Worm (Caenorhabditis elegans) whole organism, L4 larva: ENCODE measurements around the gene ptr-25.
A peak's percentile ranks its signal among the peaks of the same experiment; 100 is the strongest.

Source experiments
- F10B5.3 ChIP-seq: sonication (generic microtip); optimal IDR thresholded peaks from 2 replicates; lab custom pipeline; 2016; ENCODE audit warnings: mild to moderate bottlenecking, missing genetic modification characterization, missing compliant biosample characterization
- F37D6.2 ChIP-seq: sonication (generic microtip); optimal IDR thresholded peaks from 2 replicates; lab custom pipeline; 2016; ENCODE audit warnings: mild to moderate bottlenecking, missing genetic modification characterization, missing compliant biosample characterization
- R02D3.7 ChIP-seq: fragments of 150-350 bp; sonication (generic microtip); optimal IDR thresholded peaks from 3 replicates; lab custom pipeline; 2014; ENCODE audit warnings: missing biosample characterization, missing genetic modification characterization
- Y48G9A.11 ChIP-seq: fragments of 200-800 bp; sonication (Bioruptor generic); IDR thresholded peaks from 2 replicates; pipeline ENCODE4 v1.3.6; 2022; ENCODE audit warnings: missing genetic modification reagents, missing genetic modification characterization, missing compliant biosample characterization
- ZK337.2 ChIP-seq: fragments of 200-800 bp; sonication (Bioruptor generic); IDR thresholded peaks from 2 replicates; pipeline ENCODE4 v1.3.6; 2022; ENCODE audit warnings: missing genetic modification reagents, missing genetic modification characterization, missing compliant biosample characterization
- aly-2 ChIP-seq: sonication (generic microtip); optimal IDR thresholded peaks from 2 replicates; lab custom pipeline; 2018; ENCODE audit warnings: missing biosample characterization, missing genetic modification characterization
- ama-1 ChIP-seq: fragments of 150-350 bp; optimal IDR thresholded peaks from 2 replicates; lab custom pipeline; 2014; ENCODE audit warnings: inconsistent platforms, mixed read lengths
- arid-1 ChIP-seq: fragments of 200-800 bp; sonication (Bioruptor generic); conservative IDR thresholded peaks from 2 replicates; pipeline ENCODE4 v1.3.6; 2022; ENCODE audit warnings: missing genetic modification reagents, missing genetic modification characterization, missing compliant biosample characterization
- ceh-32 ChIP-seq: sonication (generic microtip); optimal IDR thresholded peaks from 2 replicates; lab custom pipeline; 2016; ENCODE audit warnings: mild to moderate bottlenecking, missing genetic modification characterization, missing compliant biosample characterization; ENCODE audit not compliant: poor library complexity
- ceh-44 ChIP-seq: fragments of 200-800 bp; sonication (Bioruptor generic); IDR thresholded peaks from 2 replicates; pipeline ENCODE4 v1.3.6; 2022; ENCODE audit warnings: missing genetic modification reagents, missing genetic modification characterization, missing compliant biosample characterization
- ceh-62 ChIP-seq: sonication (generic microtip); optimal IDR thresholded peaks from 2 replicates; lab custom pipeline; 2017; ENCODE audit warnings: missing biosample characterization, missing genetic modification characterization
- ces-1 ChIP-seq: fragments of 150-350 bp; sonication (generic microtip); optimal IDR thresholded peaks from 4 replicates; lab custom pipeline; 2014; ENCODE audit warnings: missing biosample characterization, missing genetic modification reagents, missing genetic modification characterization
- cey-2 ChIP-seq: sonication (generic microtip); optimal IDR thresholded peaks from 3 replicates; lab custom pipeline; 2017; ENCODE audit warnings: missing genetic modification characterization, mild to moderate bottlenecking, missing compliant biosample characterization, antibody characterized with exemption, borderline replicate concordance; ENCODE audit not compliant: insufficient read depth
- ctbp-1 ChIP-seq: fragments of 200-800 bp; sonication (Bioruptor generic); IDR thresholded peaks from 2 replicates; pipeline ENCODE4 v1.3.6; 2022; ENCODE audit warnings: missing genetic modification reagents, missing genetic modification characterization, missing compliant biosample characterization
- daf-12 ChIP-seq: fragments of 150-350 bp; optimal IDR thresholded peaks from 2 replicates; lab custom pipeline; 2014; ENCODE audit warnings: missing biosample characterization, missing genetic modification reagents, missing genetic modification characterization
- daf-8 ChIP-seq: fragments of 200-800 bp; sonication (Bioruptor generic); IDR thresholded peaks from 2 replicates; pipeline ENCODE4 v1.3.6; 2022; ENCODE audit warnings: missing genetic modification characterization, missing compliant biosample characterization
- dmd-9 ChIP-seq: fragments of 200-800 bp; sonication (Bioruptor generic); IDR thresholded peaks from 2 replicates; pipeline ENCODE4 v1.3.6; 2022; ENCODE audit warnings: missing genetic modification reagents, missing genetic modification characterization, missing compliant biosample characterization
- dpl-1 ChIP-seq: fragments of 150-350 bp; optimal IDR thresholded peaks from 2 replicates; lab custom pipeline; 2014; ENCODE audit warnings: missing biosample characterization, missing genetic modification reagents, missing genetic modification characterization
- duxl-1 ChIP-seq: sonication (generic microtip); optimal IDR thresholded peaks from 2 replicates; lab custom pipeline; 2016; ENCODE audit warnings: mild to moderate bottlenecking, missing genetic modification characterization, moderate library complexity, missing compliant biosample characterization; ENCODE audit not compliant: poor library complexity
- egl-27 ChIP-seq: sonication (generic microtip); optimal IDR thresholded peaks from 3 replicates; lab custom pipeline; 2017; ENCODE audit warnings: missing biosample characterization, missing genetic modification reagents, missing genetic modification characterization
- fos-1 ChIP-seq: fragments of 150-350 bp; optimal IDR thresholded peaks from 2 replicates; lab custom pipeline; 2014; ENCODE audit warnings: missing biosample characterization, missing genetic modification characterization
- hif-1 ChIP-seq, 2 experiments: sonication (generic microtip); optimal IDR thresholded peaks; 2 replicates each; lab custom pipeline; 2016 to 2017; ENCODE audit warnings: missing compliant biosample characterization in 2 of 2, missing genetic modification characterization in 2 of 2, missing genetic modification reagents in 2 of 2, missing genotype in 2 of 2, mild to moderate bottlenecking in 1 of 2
- hlh-30 ChIP-seq: sonication (generic microtip); optimal IDR thresholded peaks from 2 replicates; lab custom pipeline; 2017; ENCODE audit warnings: antibody characterized with exemption, mild to moderate bottlenecking, missing genetic modification characterization, missing compliant biosample characterization; ENCODE audit not compliant: insufficient read depth
- hmg-1.1 ChIP-seq: fragments of 200-800 bp; sonication (Bioruptor generic); IDR thresholded peaks from 2 replicates; pipeline ENCODE4 v1.3.6; 2022; ENCODE audit warnings: missing genetic modification reagents, missing genetic modification characterization, missing compliant biosample characterization
- lin-1 ChIP-seq: fragments of 200-800 bp; sonication (Bioruptor generic); IDR thresholded peaks from 2 replicates; pipeline ENCODE4 v1.3.6; 2022; ENCODE audit warnings: missing genetic modification reagents, missing genetic modification characterization, missing compliant biosample characterization
- lin-38 ChIP-seq: fragments of 200-800 bp; sonication (Bioruptor generic); IDR thresholded peaks from 2 replicates; pipeline ENCODE4 v1.3.6; 2022; ENCODE audit warnings: missing genetic modification reagents, missing genetic modification characterization, missing compliant biosample characterization
- lin-39 ChIP-seq: fragments of 150-350 bp; optimal IDR thresholded peaks from 2 replicates; lab custom pipeline; 2014; ENCODE audit warnings: missing biosample characterization, missing genetic modification reagents, missing genetic modification characterization
- madf-5 ChIP-seq, 2 experiments: fragments of 200-800 bp; sonication (Bioruptor generic); IDR thresholded peaks; 2 replicates each; pipeline ENCODE4 v1.3.6; 2022; ENCODE audit warnings: missing compliant biosample characterization in 2 of 2, missing genetic modification characterization in 2 of 2
- madf-9 ChIP-seq: fragments of 200-800 bp; sonication (Bioruptor generic); conservative IDR thresholded peaks from 2 replicates; pipeline ENCODE4 v1.3.6; 2022; ENCODE audit warnings: missing genetic modification reagents, missing genetic modification characterization, missing compliant biosample characterization
- nhr-102 ChIP-seq: sonication (generic microtip); optimal IDR thresholded peaks from 2 replicates; lab custom pipeline; 2016; ENCODE audit warnings: mild to moderate bottlenecking, missing genetic modification characterization, moderate library complexity, missing compliant biosample characterization
- nhr-111 ChIP-seq: fragments of 200-800 bp; sonication (Bioruptor generic); optimal IDR thresholded peaks from 2 replicates; lab custom pipeline; 2018; ENCODE audit warnings: mild to moderate bottlenecking, missing genetic modification characterization, missing compliant biosample characterization
- nhr-237 ChIP-seq: sonication (generic microtip); optimal IDR thresholded peaks from 2 replicates; lab custom pipeline; 2017; ENCODE audit warnings: missing biosample characterization, missing genetic modification characterization
- nhr-28 ChIP-seq: fragments of 150-350 bp; optimal IDR thresholded peaks from 2 replicates; lab custom pipeline; 2014; ENCODE audit warnings: missing biosample characterization, missing genetic modification characterization
- nhr-48 ChIP-seq: sonication (generic microtip); optimal IDR thresholded peaks from 2 replicates; lab custom pipeline; 2016; ENCODE audit warnings: mild to moderate bottlenecking, missing genetic modification characterization, missing compliant biosample characterization
- pha-4 ChIP-seq, 2 experiments: fragments of 150-350 bp in 1 of 2; fragments of 200-800 bp in 1 of 2; sonication (Bioruptor generic) in 1 of 2; IDR thresholded peaks in 1 of 2; optimal IDR thresholded peaks in 1 of 2; 2 replicates each; pipeline versions ENCODE4 v1.3.6 to Lab custom; 2014 to 2022; ENCODE audit warnings: missing genetic modification characterization in 2 of 2, missing genetic modification reagents in 2 of 2, missing biosample characterization in 1 of 2, missing compliant biosample characterization in 1 of 2
- saeg-2 ChIP-seq: fragments of 200-800 bp; sonication (Bioruptor generic); IDR thresholded peaks from 2 replicates; pipeline ENCODE4 v1.3.6; 2022; ENCODE audit warnings: missing genetic modification reagents, missing genetic modification characterization, missing compliant biosample characterization
- sdz-12 ChIP-seq: fragments of 200-800 bp; sonication (Bioruptor generic); optimal IDR thresholded peaks from 2 replicates; lab custom pipeline; 2018; ENCODE audit warnings: mild to moderate bottlenecking, missing genetic modification characterization, missing compliant biosample characterization
- set-16 ChIP-seq: fragments of 200-800 bp; sonication (Bioruptor generic); IDR thresholded peaks from 2 replicates; pipeline ENCODE4 v1.3.6; 2022; ENCODE audit warnings: missing genetic modification reagents, missing genetic modification characterization, missing compliant biosample characterization
- skn-1 ChIP-seq: fragments of 150-350 bp; optimal IDR thresholded peaks from 2 replicates; lab custom pipeline; 2014; ENCODE audit warnings: missing biosample characterization, missing genetic modification characterization
- snpc-1.2 ChIP-seq: fragments of 200-800 bp; sonication (Bioruptor generic); IDR thresholded peaks from 2 replicates; pipeline ENCODE4 v1.3.6; 2022; ENCODE audit warnings: missing genetic modification reagents, missing genetic modification characterization, missing compliant biosample characterization
- snpc-4 ChIP-seq: fragments of 150-350 bp; optimal IDR thresholded peaks from 2 replicates; lab custom pipeline; 2014; ENCODE audit warnings: missing biosample characterization, missing genetic modification characterization
- spr-1 ChIP-seq: sonication (generic microtip); optimal IDR thresholded peaks from 2 replicates; lab custom pipeline; 2016; ENCODE audit warnings: mild to moderate bottlenecking, missing genetic modification characterization, missing compliant biosample characterization
- tag-97 ChIP-seq: fragments of 200-800 bp; sonication (Bioruptor generic); IDR thresholded peaks from 2 replicates; pipeline ENCODE4 v1.3.6; 2022; ENCODE audit warnings: missing genetic modification characterization, missing compliant biosample characterization
- tra-1 ChIP-seq: fragments of 200-800 bp; sonication (Bioruptor generic); IDR thresholded peaks from 2 replicates; pipeline ENCODE4 v1.3.6; 2022; ENCODE audit warnings: missing genetic modification reagents, missing genetic modification characterization, missing compliant biosample characterization
- unc-62 ChIP-seq, 3 experiments: fragments of 150-350 bp in 1 of 3; sonication (generic microtip); optimal IDR thresholded peaks in 2 of 3; peaks in 1 of 3; 1 replicate in 1 of 3; 2 replicates in 2 of 3; lab custom pipeline; 2014 to 2017; ENCODE audit warnings: missing biosample characterization in 3 of 3, missing genetic modification characterization in 3 of 3, missing genetic modification reagents in 3 of 3, missing genotype in 1 of 3
- vab-7 ChIP-seq: fragments of 200-800 bp; sonication (Bioruptor generic); IDR thresholded peaks from 2 replicates; pipeline ENCODE4 v1.3.6; 2022; ENCODE audit warnings: missing genetic modification reagents, missing genetic modification characterization, missing compliant biosample characterization
- zag-1 ChIP-seq: fragments of 150-350 bp; optimal IDR thresholded peaks from 2 replicates; lab custom pipeline; 2014; ENCODE audit warnings: missing biosample characterization, missing genetic modification characterization
- zfp-2 ChIP-seq: sonication (generic microtip); optimal IDR thresholded peaks from 2 replicates; lab custom pipeline; 2016; ENCODE audit warnings: mild to moderate bottlenecking, missing genetic modification characterization, missing compliant biosample characterization
- zfp-3 ChIP-seq: fragments of 200-800 bp; sonication (Bioruptor generic); conservative IDR thresholded peaks from 2 replicates; pipeline ENCODE4 v1.3.6; 2022; ENCODE audit warnings: missing genetic modification reagents, missing genetic modification characterization, missing compliant biosample characterization
- zip-2 ChIP-seq: fragments of 150-350 bp; optimal IDR thresholded peaks from 2 replicates; lab custom pipeline; 2014; ENCODE audit warnings: missing biosample characterization, missing genetic modification characterization

ptr-25 gene

ce11 chrIII:10534191-10534590, 46.3 kb downstream of the ptr-25 start (continued):
- TF ChIP-seq madf-9 (GFP tag; lab: Robert Waterston, UW) (peak; percentile 52; the same call in 1 of the 2 replicates), ZK337.2 (GFP tag; lab: Robert Waterston, UW) (no peak), lin-38 (GFP tag; lab: Robert Waterston, UW) (no peak; the same call in 1 of the 2 replicates), snpc-1.2 (GFP tag; lab: Robert Waterston, UW) (no peak), zag-1 (no peak), zip-2 (tag; lab: Kevin White, UChicago) (no peak), nhr-102 (no peak), arid-1 (GFP tag; lab: Robert Waterston, UW) (peak; percentile 64; the same call in 1 of the 2 replicates), skn-1 (tag; lab: Kevin White, UChicago) (no peak), zfp-3 (GFP tag; lab: Robert Waterston, UW) (peak; percentile 59; the same call in 1 of the 2 replicates), nhr-28 (tag; lab: Kevin White, UChicago) (peak; percentile 87), zfp-2 (tag; lab: Kevin White, UChicago) (no peak), F10B5.3 (tag; lab: Kevin White, UChicago) (no peak), tag-97 (GFP tag; lab: Robert Waterston, UW) (no peak), ceh-32 (tag; lab: Kevin White, UChicago) (no peak), spr-1 (tag; lab: Kevin White, UChicago) (no peak), ctbp-1 (GFP tag; lab: Robert Waterston, UW) (peak; percentile 62; the same call in 1 of the 2 replicates), lin-1 (GFP tag; lab: Robert Waterston, UW) (0 out of 2 replicates have a peak, but pooled peaks have one; percentile 23), unc-62 (GFP tag; optimal IDR thresholded peaks at IDR 0.05 in 1 of 2; lab: Kevin White, UChicago) (no peak), unc-62 (tag; optimal IDR thresholded peaks at IDR 0.05; lab: Kevin White, UChicago) (no peak), ceh-44 (GFP tag; lab: Robert Waterston, UW) (no peak), hlh-30 (tag; lab: Kevin White, UChicago) (peak; percentile 80), pha-4 (GFP tag; IDR thresholded peaks at IDR 0.05; lab: Robert Waterston, UW) (0 out of 2 replicates have a peak, but pooled peaks have one; percentile 46), pha-4 (tag; optimal IDR thresholded peaks at IDR 0.05; lab: Kevin White, UChicago) (no peak), Y48G9A.11 (no peak), snpc-4 (tag; lab: Kevin White, UChicago) (no peak), saeg-2 (0 out of 2 replicates have a peak, but pooled peaks have one; percentile 44), nhr-237 (no peak), set-16 (peak; percentile 71), madf-5 (GFP tag; IDR thresholded peaks at IDR 0.05; lab: Robert Waterston, UW) (no peak), dmd-9 (GFP tag; lab: Robert Waterston, UW) (no peak), R02D3.7 (tag; lab: Kevin White, UChicago) (no peak), hif-1 (tag; optimal IDR thresholded peaks at IDR 0.05; lab: Kevin White, UChicago) (peak in 1 of 2 experiments; percentile 97), nhr-111 (GFP tag; lab: Kevin White, UChicago) (no peak), duxl-1 (tag; lab: Kevin White, UChicago) (no peak), sdz-12 (GFP tag; lab: Kevin White, UChicago) (no peak), ceh-62 (tag; lab: Kevin White, UChicago) (no peak), nhr-48 (tag; lab: Kevin White, UChicago) (peak; percentile 45), daf-8 (GFP tag; lab: Robert Waterston, UW) (no peak), dpl-1 (GFP tag; lab: Kevin White, UChicago) (no peak), F37D6.2 (tag; lab: Kevin White, UChicago) (no peak), tra-1 (GFP tag; lab: Robert Waterston, UW) (peak; percentile 82), cey-2 (tag; lab: Kevin White, UChicago) (no peak), ama-1 (no peak), hmg-1.1 (0 out of 2 replicates have a peak, but pooled peaks have one; percentile 40), fos-1 (tag; lab: Kevin White, UChicago) (no peak), aly-2 (tag; lab: Kevin White, UChicago) (no peak), daf-12 (tag; lab: Kevin White, UChicago) (no peak), lin-39 (tag; lab: Kevin White, UChicago) (no peak), egl-27 (no peak), vab-7 (no peak), ces-1 (GFP tag; lab: Kevin White, UChicago) (no peak)
